Worm (Caenorhabditis elegans) whole organism, L4 larva: Measurements from ENCODE around the gene F49F1.12.

Experiments used
- cey-2 ChIP-seq: sonication (generic microtip); optimal IDR thresholded peaks from 3 replicates; lab custom pipeline; 2017; ENCODE audit warnings: missing genetic modification characterization, mild to moderate bottlenecking, missing compliant biosample characterization, antibody characterized with exemption, borderline replicate concordance; ENCODE audit not compliant: insufficient read depth
- daf-8 ChIP-seq: fragments of 200-800 bp; sonication (Bioruptor generic); IDR thresholded peaks from 2 replicates; pipeline ENCODE4 v1.3.6; 2022; ENCODE audit warnings: missing genetic modification characterization, missing compliant biosample characterization
- dmd-9 ChIP-seq: fragments of 200-800 bp; sonication (Bioruptor generic); IDR thresholded peaks from 2 replicates; pipeline ENCODE4 v1.3.6; 2022; ENCODE audit warnings: missing genetic modification reagents, missing genetic modification characterization, missing compliant biosample characterization
- gei-8 ChIP-seq: fragments of 200-800 bp; sonication (Bioruptor generic); optimal IDR thresholded peaks from 2 replicates; lab custom pipeline; 2018; ENCODE audit warnings: mild to moderate bottlenecking, missing genetic modification characterization, missing compliant biosample characterization
- nhr-48 ChIP-seq: sonication (generic microtip); optimal IDR thresholded peaks from 2 replicates; lab custom pipeline; 2016; ENCODE audit warnings: mild to moderate bottlenecking, missing genetic modification characterization, missing compliant biosample characterization
- pqm-1 ChIP-seq: sonication (generic microtip); optimal IDR thresholded peaks from 2 replicates; lab custom pipeline; 2017; ENCODE audit warnings: missing biosample characterization, missing genetic modification characterization
- ztf-7 ChIP-seq: fragments of 150-350 bp; optimal IDR thresholded peaks from 2 replicates; lab custom pipeline; 2014; ENCODE audit warnings: missing biosample characterization, missing genetic modification characterization

DNA sequence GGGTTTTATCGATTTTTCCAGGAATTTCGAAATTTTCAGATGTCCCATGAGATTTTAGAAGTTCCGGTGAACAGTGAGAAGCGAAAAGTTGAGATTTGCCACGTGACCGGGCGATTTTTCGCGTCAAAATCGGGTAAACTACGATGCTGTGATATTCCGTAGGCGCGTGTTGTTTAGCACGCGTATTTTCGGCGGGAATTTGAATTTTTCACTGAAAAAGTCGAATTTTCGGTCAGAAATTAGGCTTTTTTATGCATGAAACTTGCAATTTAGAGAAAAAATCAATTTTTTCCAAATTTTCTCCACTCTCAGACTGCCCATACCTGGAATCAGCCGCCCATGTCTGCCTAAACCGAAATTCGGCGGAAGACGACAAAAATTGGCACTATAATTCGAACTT is 35.5 kb upstream of the F49F1.12 start, which contains the start of gene tsen-34:
- TF ChIP-seq pqm-1 (no peak), nhr-48 (tag; lab: Kevin White, UChicago) (no peak), dmd-9 (no peak), daf-8 (no peak), gei-8 (GFP tag; lab: Kevin White, UChicago) (no peak), ztf-7 (tag; lab: Kevin White, UChicago) (no peak), cey-2 (tag; lab: Kevin White, UChicago) (no peak)
